Fruit fly (Drosophila melanogaster) whole organism, wandering third instar larva: ENCODE measurements around the gene Rab8.

Experiments used
- CG32264 ChIP-seq: fragments of 200-800 bp; sonication (Bioruptor generic); optimal IDR thresholded peaks from 2 replicates; lab custom pipeline; 2016; ENCODE audit warnings: missing biosample characterization, missing genetic modification characterization
- N ChIP-seq: fragments of >200 bp; optimal IDR thresholded peaks from 2 replicates; lab custom pipeline; 2018; ENCODE audit warnings: missing biosample characterization, missing external identifiers, missing genetic modification characterization
- brk ChIP-seq: fragments of 200-800 bp; sonication (Bioruptor generic); optimal IDR thresholded peaks from 2 replicates; lab custom pipeline; 2016; ENCODE audit warnings: missing biosample characterization, mild to moderate bottlenecking, missing genetic modification characterization
- h ChIP-seq: fragments of 200-800 bp; sonication (Bioruptor generic); optimal IDR thresholded peaks from 3 replicates; lab custom pipeline; 2016; ENCODE audit warnings: missing biosample characterization, mild to moderate bottlenecking, missing genetic modification characterization

DNA sequence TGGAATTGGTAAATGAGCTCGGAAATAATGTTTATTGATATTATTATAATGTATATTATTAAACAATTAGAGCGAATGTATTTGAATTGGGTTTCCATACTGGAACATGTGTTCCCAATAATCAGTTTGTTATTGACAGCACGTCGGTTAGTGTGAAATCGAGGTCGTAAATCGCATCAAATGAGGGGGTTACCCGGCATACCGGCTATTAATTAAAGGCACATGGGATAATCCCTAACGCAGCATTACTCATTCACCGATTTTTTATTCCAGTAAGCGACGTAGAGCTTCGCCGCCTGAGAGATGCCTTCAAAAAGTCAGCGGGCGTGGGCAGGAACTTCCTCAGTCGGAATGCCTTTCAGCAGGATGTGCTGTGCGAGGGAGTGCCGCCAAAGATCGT lies 2.6 kb upstream of the Rab8 start:
- TF ChIP-seq N (GFP tag; lab: Kevin White, UChicago) (no peak), CG32264 (GFP tag; lab: Kevin White, UChicago) (no peak), h (GFP tag; lab: Kevin White, UChicago) (no peak), brk (no peak)
